Fruit fly (Drosophila melanogaster) whole organism, embryonic: ENCODE data around the gene Sema5c.

ENCODE experiments used
- Asciz ChIP-seq: fragments of 200-800 bp; sonication (Bioruptor generic); optimal IDR thresholded peaks from 2 replicates; lab custom pipeline; 2017; ENCODE audit warnings: missing biosample characterization, mild to moderate bottlenecking, missing genetic modification characterization, missing genetic modification reagents
- Awh ChIP-seq: fragments of 200-800 bp; sonication (Bioruptor generic); IDR thresholded peaks from 2 replicates; pipeline ENCODE4, ENCODE4 v1.3.6; 2022; ENCODE audit warnings: missing biosample characterization, missing genetic modification characterization
- Bgb ChIP-seq: fragments of 200-800 bp; sonication (Bioruptor generic); IDR thresholded peaks from 2 replicates; pipeline ENCODE4 v1.3.6; 2022; ENCODE audit warnings: missing biosample characterization, missing genetic modification characterization; ENCODE audit not compliant: partially characterized antibody
- Bteb2 ChIP-seq: fragments of 200-800 bp; sonication (Bioruptor generic); optimal IDR thresholded peaks from 2 replicates; lab custom pipeline; 2016; ENCODE audit warnings: missing biosample characterization, missing genetic modification characterization
- CG11456 ChIP-seq: fragments of 200-800 bp; sonication (Bioruptor generic); IDR thresholded peaks from 3 replicates; pipeline ENCODE4 v1.3.6; 2022; ENCODE audit warnings: missing biosample characterization, missing genetic modification characterization
- CG1233 ChIP-seq: fragments of 200-800 bp; sonication (Bioruptor generic); optimal IDR thresholded peaks from 4 replicates; lab custom pipeline; 2018; ENCODE audit warnings: missing biosample characterization, mild to moderate bottlenecking, missing genetic modification characterization
- CG12659 ChIP-seq: fragments of 200-800 bp; sonication (Bioruptor generic); optimal IDR thresholded peaks from 3 replicates; lab custom pipeline; 2017; ENCODE audit warnings: mild to moderate bottlenecking, missing biosample characterization, missing genetic modification reagents, missing genetic modification characterization
- CG1647 ChIP-seq: fragments of 200-800 bp; sonication (Bioruptor generic); optimal IDR thresholded peaks from 3 replicates; lab custom pipeline; 2016; ENCODE audit warnings: missing biosample characterization, missing genetic modification characterization
- CG18476 ChIP-seq: fragments of 200-800 bp; sonication (Bioruptor generic); optimal IDR thresholded peaks from 2 replicates; lab custom pipeline; 2016; ENCODE audit warnings: missing biosample characterization, mild to moderate bottlenecking, missing genetic modification characterization
- CG2120 ChIP-seq: fragments of 200-800 bp; sonication (Bioruptor generic); optimal IDR thresholded peaks from 3 replicates; lab custom pipeline; 2016; ENCODE audit warnings: missing biosample characterization, missing genetic modification characterization
- CG2875 ChIP-seq: fragments of 200-800 bp; sonication (Bioruptor generic); optimal IDR thresholded peaks from 2 replicates; lab custom pipeline; 2017; ENCODE audit warnings: missing biosample characterization, mild to moderate bottlenecking, missing genetic modification characterization, missing genetic modification reagents
- CG32532 ChIP-seq: fragments of 200-800 bp; sonication (Bioruptor generic); IDR thresholded peaks from 2 replicates; pipeline ENCODE4 v1.3.6; 2022; ENCODE audit warnings: missing biosample characterization, missing genetic modification characterization
- CG4854 ChIP-seq: fragments of 200-800 bp; sonication (Bioruptor generic); optimal IDR thresholded peaks from 2 replicates; lab custom pipeline; 2016; ENCODE audit warnings: missing biosample characterization, missing genetic modification characterization, inconsistent platforms
- CG6791 ChIP-seq: fragments of 200-800 bp; sonication (Bioruptor generic); IDR thresholded peaks from 3 replicates; pipeline ENCODE4 v1.3.6; 2022; ENCODE audit warnings: missing biosample characterization, missing genetic modification characterization; ENCODE audit not compliant: partially characterized antibody
- CG8290 ChIP-seq, 3 experiments: fragments of 200-800 bp; sonication (Bioruptor generic); optimal IDR thresholded peaks; 2 replicates each; lab custom pipeline; 2016 to 2019; ENCODE audit warnings: missing biosample characterization in 3 of 3, missing genetic modification characterization in 3 of 3, mild to moderate bottlenecking in 2 of 3, moderate library complexity in 1 of 3
- CG8478 ChIP-seq: fragments of >200 bp; optimal IDR thresholded peaks from 2 replicates; lab custom pipeline; 2018
- CG8765 ChIP-seq: fragments of 200-800 bp; sonication (Bioruptor generic); IDR thresholded peaks from 2 replicates; pipeline ENCODE4 v1.3.6; 2022; ENCODE audit warnings: missing biosample characterization, missing genetic modification characterization
- CoRest ChIP-seq: fragments of 200-800 bp; sonication (Bioruptor generic); optimal IDR thresholded peaks from 3 replicates; lab custom pipeline; 2018; ENCODE audit warnings: missing biosample characterization, mild to moderate bottlenecking, missing genetic modification characterization, moderate library complexity
- Dfd ChIP-seq, 2 experiments: fragments of >200 bp; optimal IDR thresholded peaks; 2 replicates each; lab custom pipeline; 2017; ENCODE audit warnings: missing biosample characterization in 2 of 2, missing genetic modification characterization in 2 of 2
- Dll ChIP-seq: fragments of 200-800 bp; sonication (Bioruptor generic); IDR thresholded peaks from 4 replicates; pipeline ENCODE4 v1.3.6; 2022; ENCODE audit warnings: missing biosample characterization, missing genetic modification characterization; ENCODE audit not compliant: partially characterized antibody
- Elba2 ChIP-seq: fragments of 200-800 bp; sonication (Bioruptor generic); optimal IDR thresholded peaks from 3 replicates; lab custom pipeline; 2016; ENCODE audit warnings: missing biosample characterization, missing genetic modification characterization
- Ets65A ChIP-seq: fragments of 200-800 bp; sonication (Bioruptor generic); peaks from one replicate; lab custom pipeline; 2016; ENCODE audit warnings: missing biosample characterization, missing genetic modification characterization
- Fer3 ChIP-seq: fragments of 200-800 bp; sonication (Bioruptor generic); optimal IDR thresholded peaks from 2 replicates; lab custom pipeline; 2018; ENCODE audit warnings: missing biosample characterization, mild to moderate bottlenecking, missing genetic modification characterization, moderate library complexity
- Hmx ChIP-seq: fragments of 200-800 bp; sonication (Bioruptor generic); optimal IDR thresholded peaks from 2 replicates; lab custom pipeline; 2016; ENCODE audit warnings: missing biosample characterization, missing genetic modification characterization
- NC2β ChIP-seq: fragments of 200-800 bp; sonication (Bioruptor generic); optimal IDR thresholded peaks from 2 replicates; lab custom pipeline; 2016; ENCODE audit warnings: missing biosample characterization, missing genetic modification characterization
- Oaz ChIP-seq: fragments of 200-800 bp; sonication (Bioruptor generic); IDR thresholded peaks from 2 replicates; pipeline ENCODE4 v1.3.6; 2022; ENCODE audit warnings: missing biosample characterization, missing genetic modification characterization
- Poxn ChIP-seq: fragments of 200-800 bp; sonication (Bioruptor generic); IDR thresholded peaks from 2 replicates; pipeline ENCODE4 v1.3.6; 2022; ENCODE audit warnings: missing biosample characterization, missing genetic modification characterization
- Side ChIP-seq: fragments of 200-800 bp; sonication (Bioruptor generic); optimal IDR thresholded peaks from 2 replicates; lab custom pipeline; 2016; ENCODE audit warnings: missing biosample characterization, missing genetic modification characterization
- ash1 ChIP-seq: fragments of 200-800 bp; sonication (Bioruptor generic); optimal IDR thresholded peaks from 2 replicates; lab custom pipeline; 2018; ENCODE audit warnings: missing biosample characterization, mild to moderate bottlenecking, missing genetic modification characterization
- bowl ChIP-seq: fragments of 200-800 bp; sonication (Bioruptor generic); IDR thresholded peaks from 2 replicates; pipeline ENCODE4 v1.3.6; 2022; ENCODE audit warnings: missing biosample characterization, missing genetic modification characterization
- btn ChIP-seq: fragments of 200-800 bp; sonication (Bioruptor generic); optimal IDR thresholded peaks from 2 replicates; lab custom pipeline; 2016; ENCODE audit warnings: missing biosample characterization, missing genetic modification characterization
- cas ChIP-seq: fragments of 200-800 bp; sonication (Bioruptor generic); IDR thresholded peaks from 2 replicates; pipeline ENCODE4 v1.3.6; 2022; ENCODE audit warnings: missing biosample characterization, missing genetic modification characterization
- ci ChIP-seq: fragments of 200-800 bp; sonication (Bioruptor generic); IDR thresholded peaks from 3 replicates; pipeline ENCODE4 v1.3.6; 2022; ENCODE audit warnings: missing biosample characterization, missing genetic modification characterization
- dimm ChIP-seq: fragments of 200-800 bp; sonication (Bioruptor generic); IDR thresholded peaks from 2 replicates; pipeline ENCODE4 v1.3.6; 2022; ENCODE audit warnings: missing biosample characterization, missing genetic modification characterization
- ewg ChIP-seq: fragments of 200-800 bp; sonication (Bioruptor generic); optimal IDR thresholded peaks from 3 replicates; lab custom pipeline; 2017; ENCODE audit warnings: mild to moderate bottlenecking, missing biosample characterization, missing genetic modification reagents, missing genetic modification characterization
- fd3F ChIP-seq: fragments of 200-800 bp; sonication (Bioruptor generic); optimal IDR thresholded peaks from 2 replicates; lab custom pipeline; 2018; ENCODE audit warnings: missing biosample characterization, mild to moderate bottlenecking, missing genetic modification characterization, moderate library complexity
- ham ChIP-seq: fragments of 200-800 bp; sonication (Bioruptor generic); IDR thresholded peaks from 2 replicates; pipeline ENCODE4 v1.3.6; 2022; ENCODE audit warnings: missing biosample characterization, missing genetic modification characterization
- knrl ChIP-seq: fragments of 200-800 bp; sonication (Bioruptor generic); IDR thresholded peaks from 3 replicates; pipeline ENCODE4 v1.3.6; 2022; ENCODE audit warnings: missing biosample characterization, missing genetic modification characterization; ENCODE audit not compliant: partially characterized antibody
- lab ChIP-seq: fragments of 200-800 bp; sonication (Bioruptor generic); optimal IDR thresholded peaks from 3 replicates; lab custom pipeline; 2017; ENCODE audit warnings: missing biosample characterization, missing genetic modification characterization, mild to moderate bottlenecking, moderate library complexity, missing genetic modification reagents
- psq ChIP-seq: fragments of 200-800 bp; sonication (Bioruptor generic); optimal IDR thresholded peaks from 2 replicates; lab custom pipeline; 2017; ENCODE audit warnings: missing biosample characterization, missing genetic modification characterization
- repo ChIP-seq: fragments of 200-800 bp; sonication (Bioruptor generic); optimal IDR thresholded peaks from 2 replicates; lab custom pipeline; 2016; ENCODE audit warnings: missing biosample characterization, missing genetic modification characterization
- run ChIP-seq: fragments of 200-800 bp; sonication (Bioruptor generic); optimal IDR thresholded peaks from 3 replicates; lab custom pipeline; 2018; ENCODE audit warnings: missing biosample characterization, mild to moderate bottlenecking, missing genetic modification characterization
- sc ChIP-seq, 3 experiments: fragments of >200 bp in 2 of 3; fragments of 200-800 bp in 1 of 3; sonication (Bioruptor generic) in 1 of 3; optimal IDR thresholded peaks; 2 replicates in 2 of 3; 3 replicates in 1 of 3; lab custom pipeline; 2017; ENCODE audit warnings: mild to moderate bottlenecking in 1 of 3, missing biosample characterization in 1 of 3, missing genetic modification characterization in 1 of 3, missing genetic modification reagents in 1 of 3
- scrt ChIP-seq: fragments of 200-800 bp; sonication (Bioruptor generic); optimal IDR thresholded peaks from 2 replicates; lab custom pipeline; 2018; ENCODE audit warnings: missing biosample characterization, mild to moderate bottlenecking, missing genetic modification characterization, moderate library complexity
- sim ChIP-seq: fragments of 200-800 bp; sonication (Bioruptor generic); IDR thresholded peaks from 2 replicates; pipeline ENCODE4 v1.3.6; 2022; ENCODE audit warnings: missing biosample characterization, missing genetic modification characterization
- so ChIP-seq: fragments of 200-800 bp; sonication (Bioruptor generic); IDR thresholded peaks from 3 replicates; pipeline ENCODE4 v1.3.6; 2022; ENCODE audit warnings: missing biosample characterization, missing genetic modification characterization
- sug ChIP-seq: fragments of 200-800 bp; optimal IDR thresholded peaks from 2 replicates; lab custom pipeline; 2019; ENCODE audit warnings: missing biosample characterization, mild to moderate bottlenecking, missing genetic modification characterization, moderate library complexity
- tio ChIP-seq: fragments of 200-800 bp; sonication (Bioruptor generic); optimal IDR thresholded peaks from 2 replicates; lab custom pipeline; 2017; ENCODE audit warnings: missing biosample characterization, missing genetic modification characterization, inconsistent platforms
- tna ChIP-seq: fragments of 200-800 bp; sonication (Bioruptor generic); IDR thresholded peaks from 2 replicates; pipeline ENCODE4 v1.3.6; 2022; ENCODE audit warnings: missing biosample characterization, missing genetic modification characterization; ENCODE audit not compliant: partially characterized antibody
- tup ChIP-seq: fragments of 200-800 bp; sonication (Bioruptor generic); optimal IDR thresholded peaks from 2 replicates; lab custom pipeline; 2016; ENCODE audit warnings: missing biosample characterization, mild to moderate bottlenecking, missing genetic modification characterization, moderate library complexity
- wor ChIP-seq: fragments of 200-800 bp; sonication (Bioruptor generic); IDR thresholded peaks from 2 replicates; pipeline ENCODE4 v1.3.6; 2022; ENCODE audit warnings: missing biosample characterization, missing genetic modification characterization

The Sema5c gene

DNA sequence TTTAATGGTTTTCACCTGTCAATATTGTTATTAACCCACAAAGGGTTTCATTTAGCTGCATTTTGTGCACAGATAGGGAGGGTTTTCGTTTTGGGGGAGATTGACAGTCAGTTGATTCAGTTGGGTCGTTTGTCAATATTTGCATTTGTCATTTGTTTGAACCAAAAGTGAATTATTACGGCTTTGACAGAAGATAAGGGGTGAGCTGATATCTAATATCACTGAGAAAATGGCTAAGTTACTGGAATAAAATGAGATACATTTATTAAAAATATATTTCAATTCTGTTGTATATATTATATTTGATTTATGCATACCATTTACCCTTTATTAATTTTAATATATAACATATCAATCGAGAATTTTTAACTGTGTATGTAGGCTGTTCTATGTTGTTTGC lies 2.2 kb upstream of the Sema5c start (continued):
- TF ChIP-seq run (tag; lab: Kevin White, UChicago) (no peak), btn (GFP tag; lab: Kevin White, UChicago) (no peak), CG1647 (GFP tag; lab: Kevin White, UChicago) (no peak), CG4854 (GFP tag; lab: Kevin White, UChicago) (peak; percentile 31), tup (GFP tag; lab: Kevin White, UChicago) (no peak), CG32532 (no peak), scrt (GFP tag; lab: Kevin White, UChicago) (peak; percentile 33), lab (peak; percentile 76), CG11456 (no peak), CG1233 (GFP tag; lab: Kevin White, UChicago) (peak; percentile 79), Ets65A (GFP tag; lab: Kevin White, UChicago) (no peak), psq (GFP tag; lab: Kevin White, UChicago) (no peak), ham (GFP tag; lab: Robert Waterston, UW) (no peak), ewg (GFP tag; lab: Kevin White, UChicago) (peak; percentile 9), NC2β (GFP tag; lab: Kevin White, UChicago) (peak; percentile 35), Dll (GFP tag; lab: Robert Waterston, UW) (no peak), sim (GFP tag; lab: Robert Waterston, UW) (no peak), CG8765 (no peak), CoRest (tag; lab: Kevin White, UChicago) (peak; percentile 45), CG12659 (GFP tag; lab: Kevin White, UChicago) (peak; percentile 40), ash1 (GFP tag; lab: Kevin White, UChicago) (no peak), Dfd (GFP tag; optimal IDR thresholded peaks at IDR 0.05; lab: Kevin White, UChicago) (no peak), ci (peak; percentile 76), repo (GFP tag; lab: Kevin White, UChicago) (no peak), CG6791 (GFP tag; lab: Robert Waterston, UW) (no peak), Bgb (GFP tag; lab: Robert Waterston, UW) (no peak), Side (GFP tag; lab: Kevin White, UChicago) (no peak), CG2120 (GFP tag; lab: Kevin White, UChicago) (no peak), CG2875 (GFP tag; lab: Kevin White, UChicago) (peak; percentile 74), fd3F (GFP tag; lab: Kevin White, UChicago) (no peak), Elba2 (no peak), Hmx (no peak), tio (GFP tag; lab: Kevin White, UChicago) (peak; percentile 3), Oaz (GFP tag; lab: Robert Waterston, UW) (no peak), CG8290 (GFP tag; optimal IDR thresholded peaks at IDR 0.05; lab: Kevin White, UChicago) (peak; percentile 48), CG8290 (tag; optimal IDR thresholded peaks at IDR 0.05; lab: Kevin White, UChicago) (peak; percentile 36 to 79), dimm (GFP tag; lab: Robert Waterston, UW) (no peak), so (GFP tag; lab: Robert Waterston, UW) (no peak), Poxn (no peak), Asciz (peak; percentile 85), Awh (GFP tag; lab: Robert Waterston, UW) (peak; percentile 59; the same call in 1 of the 2 replicates), tna (GFP tag; lab: Robert Waterston, UW) (no peak), sug (tag; lab: Kevin White, UChicago) (peak; percentile 3), cas (GFP tag; lab: Robert Waterston, UW) (no peak), knrl (GFP tag; lab: Robert Waterston, UW) (no peak), bowl (GFP tag; lab: Robert Waterston, UW) (no peak), CG8478 (lab: Kevin White, UChicago) (no peak), sc (optimal IDR thresholded peaks at IDR 0.05; lab: Kevin White, UChicago) (no peak), sc (GFP tag; optimal IDR thresholded peaks at IDR 0.05; lab: Kevin White, UChicago) (peak; percentile 70), Bteb2 (GFP tag; lab: Kevin White, UChicago) (no peak), Fer3 (tag; lab: Kevin White, UChicago) (peak; percentile 36), wor (GFP tag; lab: Robert Waterston, UW) (no peak), CG18476 (no peak)
